Worm (Caenorhabditis elegans): Measurements from ENCODE around the gene ztf-30.

- TF ChIP-seq fos-1 (tag; optimal IDR thresholded peaks at IDR 0.05) = no peak
- TF ChIP-seq nhr-43 (tag; optimal IDR thresholded peaks at IDR 0.05; ENCODE audit: poor library complexity, severe bottlenecking) = no peak
- no peak for TF ChIP-seq sea-2 (GFP tag; optimal IDR thresholded peaks at IDR 0.05)
- no peak for TF ChIP-seq ceh-28 (tag; optimal IDR thresholded peaks at IDR 0.05)
- no peak for TF ChIP-seq elt-1 (tag; optimal IDR thresholded peaks at IDR 0.05)
- no peak for TF ChIP-seq ama-1 (optimal IDR thresholded peaks at IDR 0.05)
- TF ChIP-seq nhr-77 (tag; optimal IDR thresholded peaks at IDR 0.05) = no peak
- TF ChIP-seq ztf-11 (tag; optimal IDR thresholded peaks at IDR 0.05) = no peak
- TF ChIP-seq skn-1 (tag; optimal IDR thresholded peaks at IDR 0.05) = no peak
These were observed 7.9 kb upstream of the ztf-30 start, which contains the start of gene C06E1.1 for ce11 chrIII:8605532-8605931.
